Worm (Caenorhabditis elegans) whole organism, midembryonic: ENCODE results near the gene M117.3.

Experiments
- med-1 ChIP-seq: sonication (generic microtip); optimal IDR thresholded peaks from 2 replicates; lab custom pipeline; 2017; ENCODE audit warnings: missing genetic modification characterization, mild to moderate bottlenecking, missing compliant biosample characterization, antibody characterized with exemption, missing genetic modification reagents; ENCODE audit not compliant: insufficient read depth
- ztf-29 ChIP-seq: fragments of 200-800 bp; sonication (Bioruptor generic); IDR thresholded peaks from 2 replicates; pipeline ENCODE4 v1.3.6; 2022; ENCODE audit warnings: missing genetic modification reagents, missing genetic modification characterization, missing compliant biosample characterization

DNA sequence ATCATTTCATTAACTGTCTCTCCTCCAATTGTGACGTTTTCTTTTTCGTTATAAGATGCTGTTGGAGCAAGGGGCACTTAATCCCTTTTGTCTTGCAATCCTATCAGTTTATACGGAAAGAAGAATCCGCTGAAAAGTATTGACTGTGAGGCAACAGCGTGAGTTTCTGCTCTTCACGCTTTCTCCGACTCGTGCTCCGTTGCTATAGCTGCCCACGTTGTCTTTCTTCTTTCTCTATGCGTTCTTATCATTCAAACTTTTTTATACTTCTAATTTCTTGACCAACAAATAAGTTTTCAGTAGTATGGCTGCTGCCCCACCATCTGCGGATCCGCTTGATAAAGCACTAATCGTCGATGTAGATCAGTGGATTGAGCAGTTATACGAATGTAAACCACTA, 36.1 kb downstream of the M117.3 start, which contains the start of gene let-92:
- TF ChIP-seq med-1 (GFP tag; lab: Kevin White, UChicago): no peak
- no peak for TF ChIP-seq ztf-29
